Worm (Caenorhabditis elegans) whole organism, L4 larva: ENCODE results near the gene egl-10.

ENCODE experiments used
- F10B5.3 ChIP-seq: sonication (generic microtip); optimal IDR thresholded peaks from 2 replicates; lab custom pipeline; 2016; ENCODE audit warnings: mild to moderate bottlenecking, missing genetic modification characterization, missing compliant biosample characterization
- F26F4.8 ChIP-seq: fragments of 200-800 bp; sonication (Bioruptor generic); conservative IDR thresholded peaks from 2 replicates; pipeline ENCODE4 v1.3.6; 2022; ENCODE audit warnings: missing genetic modification characterization, missing compliant biosample characterization
- R02D3.7 ChIP-seq: fragments of 150-350 bp; sonication (generic microtip); optimal IDR thresholded peaks from 3 replicates; lab custom pipeline; 2014; ENCODE audit warnings: missing biosample characterization, missing genetic modification characterization
- T20F7.1 ChIP-seq: fragments of 200-800 bp; sonication (Bioruptor generic); optimal IDR thresholded peaks from 2 replicates; lab custom pipeline; 2018; ENCODE audit warnings: mild to moderate bottlenecking, missing genetic modification characterization, missing compliant biosample characterization
- Y75B8A.6 ChIP-seq: fragments of 200-800 bp; sonication (Bioruptor generic); IDR thresholded peaks from 2 replicates; pipeline ENCODE4 v1.3.6; 2022; ENCODE audit warnings: missing genetic modification reagents, missing genetic modification characterization, missing compliant biosample characterization
- ZK546.5 ChIP-seq, 2 experiments: sonication (generic microtip); optimal IDR thresholded peaks; 2 replicates each; lab custom pipeline; 2017; ENCODE audit warnings: missing biosample characterization in 2 of 2, missing genetic modification characterization in 2 of 2
- aha-1 ChIP-seq: fragments of 150-350 bp; peaks from one replicate; lab custom pipeline; 2014; ENCODE audit warnings: missing biosample characterization, missing genetic modification characterization
- ceh-20 ChIP-seq: fragments of 200-800 bp; sonication (Bioruptor generic); IDR thresholded peaks from 2 replicates; pipeline ENCODE4 v1.3.6; 2022; ENCODE audit warnings: missing genetic modification reagents, missing genetic modification characterization, missing compliant biosample characterization
- ceh-32 ChIP-seq: sonication (generic microtip); optimal IDR thresholded peaks from 2 replicates; lab custom pipeline; 2016; ENCODE audit warnings: mild to moderate bottlenecking, missing genetic modification characterization, missing compliant biosample characterization; ENCODE audit not compliant: poor library complexity
- ceh-44 ChIP-seq: fragments of 200-800 bp; sonication (Bioruptor generic); IDR thresholded peaks from 2 replicates; pipeline ENCODE4 v1.3.6; 2022; ENCODE audit warnings: missing genetic modification reagents, missing genetic modification characterization, missing compliant biosample characterization
- ceh-62 ChIP-seq: sonication (generic microtip); optimal IDR thresholded peaks from 2 replicates; lab custom pipeline; 2017; ENCODE audit warnings: missing biosample characterization, missing genetic modification characterization
- ceh-82 ChIP-seq: sonication (generic microtip); optimal IDR thresholded peaks from 2 replicates; lab custom pipeline; 2017; ENCODE audit warnings: missing biosample characterization, missing genetic modification characterization
- daf-16 ChIP-seq, 3 experiments: sonication (generic microtip); optimal IDR thresholded peaks; 2 replicates each; lab custom pipeline; 2016 to 2017; ENCODE audit warnings: missing genetic modification characterization in 3 of 3, missing genetic modification reagents in 3 of 3, mild to moderate bottlenecking in 2 of 3, missing compliant biosample characterization in 2 of 3, missing biosample characterization in 1 of 3, moderate library complexity in 1 of 3
- daf-19 ChIP-seq: fragments of 200-800 bp; sonication (Bioruptor generic); conservative IDR thresholded peaks from 2 replicates; pipeline ENCODE4 v1.3.6; 2022; ENCODE audit warnings: missing genetic modification characterization, missing compliant biosample characterization
- dmd-6 ChIP-seq: fragments of 200-800 bp; sonication (Bioruptor generic); IDR thresholded peaks from 2 replicates; pipeline ENCODE4 v1.3.6; 2022; ENCODE audit warnings: missing genetic modification reagents, missing genetic modification characterization, missing compliant biosample characterization
- dmd-8 ChIP-seq: fragments of 200-800 bp; sonication (Bioruptor generic); IDR thresholded peaks from 2 replicates; pipeline ENCODE4 v1.3.6; 2022; ENCODE audit warnings: missing genetic modification characterization, missing compliant biosample characterization
- dpl-1 ChIP-seq: fragments of 150-350 bp; optimal IDR thresholded peaks from 2 replicates; lab custom pipeline; 2014; ENCODE audit warnings: missing biosample characterization, missing genetic modification reagents, missing genetic modification characterization
- duxl-1 ChIP-seq: sonication (generic microtip); optimal IDR thresholded peaks from 2 replicates; lab custom pipeline; 2016; ENCODE audit warnings: mild to moderate bottlenecking, missing genetic modification characterization, moderate library complexity, missing compliant biosample characterization; ENCODE audit not compliant: poor library complexity
- dve-1 ChIP-seq: sonication (generic microtip); optimal IDR thresholded peaks from 2 replicates; lab custom pipeline; 2017; ENCODE audit warnings: antibody characterized with exemption, mild to moderate bottlenecking, missing genetic modification characterization, missing compliant biosample characterization; ENCODE audit not compliant: insufficient read depth
- egl-43 ChIP-seq: fragments of 200-800 bp; sonication (Bioruptor generic); IDR thresholded peaks from 2 replicates; pipeline ENCODE4 v1.3.6; 2022; ENCODE audit warnings: missing genetic modification reagents, missing genetic modification characterization, missing compliant biosample characterization
- fkh-10 ChIP-seq: fragments of 150-350 bp; optimal IDR thresholded peaks from 2 replicates; lab custom pipeline; 2014; ENCODE audit warnings: missing biosample characterization, missing genetic modification reagents, missing genetic modification characterization
- fos-1 ChIP-seq: fragments of 150-350 bp; optimal IDR thresholded peaks from 2 replicates; lab custom pipeline; 2014; ENCODE audit warnings: missing biosample characterization, missing genetic modification characterization
- hif-1 ChIP-seq, 2 experiments: sonication (generic microtip); optimal IDR thresholded peaks; 2 replicates each; lab custom pipeline; 2016 to 2017; ENCODE audit warnings: missing compliant biosample characterization in 2 of 2, missing genetic modification characterization in 2 of 2, missing genetic modification reagents in 2 of 2, missing genotype in 2 of 2, mild to moderate bottlenecking in 1 of 2
- hlh-11 ChIP-seq: fragments of 200-800 bp; sonication (Bioruptor generic); optimal IDR thresholded peaks from 2 replicates; lab custom pipeline; 2018; ENCODE audit warnings: mild to moderate bottlenecking, missing genetic modification characterization, missing compliant biosample characterization
- hlh-30 ChIP-seq: sonication (generic microtip); optimal IDR thresholded peaks from 2 replicates; lab custom pipeline; 2017; ENCODE audit warnings: antibody characterized with exemption, mild to moderate bottlenecking, missing genetic modification characterization, missing compliant biosample characterization; ENCODE audit not compliant: insufficient read depth
- lim-7 ChIP-seq: fragments of 200-800 bp; sonication (Bioruptor generic); IDR thresholded peaks from 2 replicates; pipeline ENCODE4 v1.3.6; 2022; ENCODE audit warnings: missing genetic modification characterization, missing compliant biosample characterization
- lin-1 ChIP-seq: fragments of 200-800 bp; sonication (Bioruptor generic); IDR thresholded peaks from 2 replicates; pipeline ENCODE4 v1.3.6; 2022; ENCODE audit warnings: missing genetic modification reagents, missing genetic modification characterization, missing compliant biosample characterization
- lin-29 ChIP-seq: fragments of 200-800 bp; sonication (Bioruptor generic); IDR thresholded peaks from 2 replicates; pipeline ENCODE4 v1.3.6; 2022; ENCODE audit warnings: missing genetic modification reagents, missing genetic modification characterization, missing compliant biosample characterization
- lir-3 ChIP-seq: sonication (generic microtip); optimal IDR thresholded peaks from 2 replicates; lab custom pipeline; 2016; ENCODE audit warnings: mild to moderate bottlenecking, missing genetic modification characterization, missing compliant biosample characterization
- lsy-2 ChIP-seq, 2 experiments: fragments of 150-350 bp in 1 of 2; sonication (generic microtip) in 1 of 2; optimal IDR thresholded peaks; 2 replicates each; lab custom pipeline; 2014 to 2017; ENCODE audit warnings: missing biosample characterization in 2 of 2, missing genetic modification characterization in 2 of 2
- mdl-1 ChIP-seq, 2 experiments: fragments of 150-350 bp in 1 of 2; sonication (generic microtip) in 1 of 2; optimal IDR thresholded peaks; 2 replicates each; lab custom pipeline; 2014 to 2017; ENCODE audit warnings: missing biosample characterization in 2 of 2, missing genetic modification characterization in 2 of 2
- mes-2 ChIP-seq: sonication (generic microtip); optimal IDR thresholded peaks from 2 replicates; lab custom pipeline; 2016; ENCODE audit warnings: missing genotype, mild to moderate bottlenecking, missing genetic modification characterization, missing compliant biosample characterization; ENCODE audit not compliant: poor library complexity, severe bottlenecking
- mxl-2 ChIP-seq: fragments of 200-800 bp; sonication (Bioruptor generic); conservative IDR thresholded peaks from 2 replicates; pipeline ENCODE4 v1.3.6; 2022; ENCODE audit warnings: missing genetic modification reagents, missing genetic modification characterization, missing compliant biosample characterization
- mxl-3 ChIP-seq: fragments of 200-800 bp; sonication (Bioruptor generic); optimal IDR thresholded peaks from 2 replicates; lab custom pipeline; 2018; ENCODE audit warnings: mild to moderate bottlenecking, missing genetic modification characterization, missing compliant biosample characterization
- nhr-111 ChIP-seq: fragments of 200-800 bp; sonication (Bioruptor generic); optimal IDR thresholded peaks from 2 replicates; lab custom pipeline; 2018; ENCODE audit warnings: mild to moderate bottlenecking, missing genetic modification characterization, missing compliant biosample characterization
- nhr-237 ChIP-seq: sonication (generic microtip); optimal IDR thresholded peaks from 2 replicates; lab custom pipeline; 2017; ENCODE audit warnings: missing biosample characterization, missing genetic modification characterization
- nhr-28 ChIP-seq: fragments of 150-350 bp; optimal IDR thresholded peaks from 2 replicates; lab custom pipeline; 2014; ENCODE audit warnings: missing biosample characterization, missing genetic modification characterization
- nhr-6 ChIP-seq: fragments of 150-350 bp; optimal IDR thresholded peaks from 2 replicates; lab custom pipeline; 2014; ENCODE audit warnings: missing biosample characterization, missing genetic modification characterization
- nhr-76 ChIP-seq: fragments of 150-350 bp; optimal IDR thresholded peaks from 2 replicates; lab custom pipeline; 2014; ENCODE audit warnings: missing biosample characterization, missing genetic modification characterization
- nhr-77 ChIP-seq: fragments of 150-350 bp; optimal IDR thresholded peaks from 2 replicates; lab custom pipeline; 2014; ENCODE audit warnings: missing biosample characterization, missing genetic modification characterization
- php-3 ChIP-seq: fragments of 200-800 bp; sonication (Bioruptor generic); IDR thresholded peaks from 2 replicates; pipeline ENCODE4 v1.3.6; 2022; ENCODE audit warnings: missing genetic modification reagents, missing genetic modification characterization, missing compliant biosample characterization
- pqm-1 ChIP-seq: sonication (generic microtip); optimal IDR thresholded peaks from 2 replicates; lab custom pipeline; 2017; ENCODE audit warnings: missing biosample characterization, missing genetic modification characterization
- saeg-2 ChIP-seq: fragments of 200-800 bp; sonication (Bioruptor generic); IDR thresholded peaks from 2 replicates; pipeline ENCODE4 v1.3.6; 2022; ENCODE audit warnings: missing genetic modification reagents, missing genetic modification characterization, missing compliant biosample characterization
- skn-1 ChIP-seq: fragments of 150-350 bp; optimal IDR thresholded peaks from 2 replicates; lab custom pipeline; 2014; ENCODE audit warnings: missing biosample characterization, missing genetic modification characterization
- snpc-1.2 ChIP-seq: fragments of 200-800 bp; sonication (Bioruptor generic); IDR thresholded peaks from 2 replicates; pipeline ENCODE4 v1.3.6; 2022; ENCODE audit warnings: missing genetic modification reagents, missing genetic modification characterization, missing compliant biosample characterization
- snpc-4 ChIP-seq: fragments of 150-350 bp; optimal IDR thresholded peaks from 2 replicates; lab custom pipeline; 2014; ENCODE audit warnings: missing biosample characterization, missing genetic modification characterization
- vab-7 ChIP-seq: fragments of 200-800 bp; sonication (Bioruptor generic); IDR thresholded peaks from 2 replicates; pipeline ENCODE4 v1.3.6; 2022; ENCODE audit warnings: missing genetic modification reagents, missing genetic modification characterization, missing compliant biosample characterization
- zip-2 ChIP-seq: fragments of 150-350 bp; optimal IDR thresholded peaks from 2 replicates; lab custom pipeline; 2014; ENCODE audit warnings: missing biosample characterization, missing genetic modification characterization
- ztf-7 ChIP-seq: fragments of 150-350 bp; optimal IDR thresholded peaks from 2 replicates; lab custom pipeline; 2014; ENCODE audit warnings: missing biosample characterization, missing genetic modification characterization

egl-10 gene

ce11 chrV:12414362-12414761 lies 48.4 kb downstream of the egl-10 start:
- TF ChIP-seq lsy-2 (tag; optimal IDR thresholded peaks at IDR 0.05; lab: Kevin White, UChicago) (no peak), ceh-44 (GFP tag; lab: Robert Waterston, UW) (no peak), daf-16 (GFP tag; optimal IDR thresholded peaks at IDR 0.05; lab: Kevin White, UChicago) (no peak), daf-16 (tag; optimal IDR thresholded peaks at IDR 0.05; lab: Kevin White, UChicago) (peak; percentile 65), lir-3 (tag; lab: Kevin White, UChicago) (no peak), ceh-62 (tag; lab: Kevin White, UChicago) (no peak), dve-1 (peak; percentile 26), skn-1 (tag; lab: Kevin White, UChicago) (no peak), snpc-4 (no peak), duxl-1 (tag; lab: Kevin White, UChicago) (no peak), snpc-1.2 (GFP tag; lab: Robert Waterston, UW) (no peak), zip-2 (tag; lab: Kevin White, UChicago) (no peak), saeg-2 (GFP tag; lab: Robert Waterston, UW) (no peak), ceh-32 (tag; lab: Kevin White, UChicago) (no peak), dmd-8 (no peak), nhr-76 (no peak), nhr-28 (tag; lab: Kevin White, UChicago) (peak; percentile 16), daf-19 (GFP tag; lab: Robert Waterston, UW) (no peak), pqm-1 (peak; percentile 55), mdl-1 (tag; optimal IDR thresholded peaks at IDR 0.05; lab: Kevin White, UChicago) (no peak), ceh-82 (tag; lab: Kevin White, UChicago) (no peak), nhr-77 (tag; lab: Kevin White, UChicago) (no peak), mxl-2 (GFP tag; lab: Robert Waterston, UW) (no peak), lin-29 (no peak), nhr-6 (tag; lab: Kevin White, UChicago) (no peak), ZK546.5 (tag; optimal IDR thresholded peaks at IDR 0.05; lab: Kevin White, UChicago) (no peak), ztf-7 (tag; lab: Kevin White, UChicago) (no peak), mes-2 (tag; lab: Kevin White, UChicago) (no peak)

- TF ChIP-seq ceh-62 (tag; lab: Kevin White, UChicago): no peak
- TF ChIP-seq T20F7.1 (GFP tag; lab: Kevin White, UChicago): peak; percentile 18
- TF ChIP-seq snpc-4: no peak
- TF ChIP-seq nhr-28 (tag; lab: Kevin White, UChicago): peak; percentile 77
- TF ChIP-seq daf-19 (GFP tag; lab: Robert Waterston, UW): no peak
- TF ChIP-seq hif-1 (tag; optimal IDR thresholded peaks at IDR 0.05; lab: Kevin White, UChicago): no peak
- no peak for TF ChIP-seq nhr-111 (GFP tag; lab: Kevin White, UChicago)
- no peak for TF ChIP-seq nhr-237 (tag; lab: Kevin White, UChicago)
- TF ChIP-seq aha-1 (tag; lab: Kevin White, UChicago): no peak
- no peak for TF ChIP-seq ceh-82 (tag; lab: Kevin White, UChicago)
- peak; percentile 51 for TF ChIP-seq dmd-6 (GFP tag; lab: Robert Waterston, UW)
- TF ChIP-seq egl-43 (GFP tag; lab: Robert Waterston, UW): no peak
- no peak for TF ChIP-seq duxl-1 (tag; lab: Kevin White, UChicago)
- TF ChIP-seq fkh-10 (GFP tag; lab: Kevin White, UChicago): no peak
- TF ChIP-seq hlh-30 (tag; lab: Kevin White, UChicago): peak; percentile 17
- no peak for TF ChIP-seq lin-1 (GFP tag; lab: Robert Waterston, UW)
- TF ChIP-seq daf-16 (GFP tag; optimal IDR thresholded peaks at IDR 0.05; lab: Kevin White, UChicago): no peak
- peak; percentile 79 for TF ChIP-seq daf-16 (tag; optimal IDR thresholded peaks at IDR 0.05; lab: Kevin White, UChicago)
- TF ChIP-seq dve-1: peak; percentile 45
- no peak for TF ChIP-seq fos-1 (tag; lab: Kevin White, UChicago)
- no peak for TF ChIP-seq ceh-20 (GFP tag; lab: Robert Waterston, UW)
- peak; percentile 26 for TF ChIP-seq hlh-11 (tag; lab: Kevin White, UChicago)
- no peak for TF ChIP-seq vab-7 (GFP tag; lab: Robert Waterston, UW)
- TF ChIP-seq php-3 (GFP tag; lab: Robert Waterston, UW): no peak
- TF ChIP-seq dpl-1 (GFP tag; lab: Kevin White, UChicago): no peak
- TF ChIP-seq mxl-3 (GFP tag; lab: Kevin White, UChicago): no peak
- TF ChIP-seq lir-3 (tag; lab: Kevin White, UChicago): no peak
- no peak for TF ChIP-seq lim-7 (GFP tag; lab: Robert Waterston, UW)
- no peak for TF ChIP-seq Y75B8A.6 (GFP tag; lab: Robert Waterston, UW)
- no peak for TF ChIP-seq R02D3.7 (tag; lab: Kevin White, UChicago)
- TF ChIP-seq F26F4.8: no peak
- TF ChIP-seq F10B5.3 (tag; lab: Kevin White, UChicago): no peak
These were observed 49.1 kb downstream of the egl-10 start, which contains the start of gene cdr-6 for ce11 chrV:12413651-12414114. TSS of gene cdr-6 (minus strand) at chrV:12413701.
